Worm (Caenorhabditis elegans): ENCODE data around the gene tsp-18.
A peak's percentile ranks its signal among the peaks of the same experiment; 100 is the strongest.

Gene tsp-18

ce11 chrII:5931904-5932764, 27.8 kb downstream of the tsp-18 start:
- no peak for TF ChIP-seq blmp-1 (tag; optimal IDR thresholded peaks at IDR 0.05)
- no peak for TF ChIP-seq ceh-83 (GFP tag; optimal IDR thresholded peaks at IDR 0.05)
- TF ChIP-seq nhr-28 (tag; optimal IDR thresholded peaks at IDR 0.05) = no peak
- peak; percentile 79 for TF ChIP-seq zip-8 (tag; optimal IDR thresholded peaks at IDR 0.05)
- no peak for TF ChIP-seq cnd-1 (tag; optimal IDR thresholded peaks at IDR 0.05)
- TF ChIP-seq nhr-76 (tag; optimal IDR thresholded peaks at IDR 0.05) = no peak
- TF ChIP-seq unc-62 (GFP tag; optimal IDR thresholded peaks at IDR 0.05) = peak; percentile 97
- no peak for TF ChIP-seq ceh-39 (tag; optimal IDR thresholded peaks at IDR 0.05)
- no peak for TF ChIP-seq sem-2 (GFP tag; optimal IDR thresholded peaks at IDR 0.05)
- no peak for TF ChIP-seq snpc-4 (tag; optimal IDR thresholded peaks at IDR 0.05)
- no peak for TF ChIP-seq ham-2 (GFP tag; optimal IDR thresholded peaks at IDR 0.05)
- TF ChIP-seq nhr-237 (tag; optimal IDR thresholded peaks at IDR 0.05) = no peak

- TF ChIP-seq cnd-1 (tag; optimal IDR thresholded peaks at IDR 0.05) (peak; percentile 72), lin-32 (GFP tag; optimal IDR thresholded peaks at IDR 0.05) (peak; percentile 63), blmp-1 (tag; optimal IDR thresholded peaks at IDR 0.05) (no peak), sptf-1 (tag; optimal IDR thresholded peaks at IDR 0.05) (peak; percentile 24), nhr-76 (tag; optimal IDR thresholded peaks at IDR 0.05) (no peak), nhr-2 (tag; optimal IDR thresholded peaks at IDR 0.05) (peak; percentile 94), ceh-83 (GFP tag; optimal IDR thresholded peaks at IDR 0.05) (no peak), mls-2 (tag; optimal IDR thresholded peaks at IDR 0.05) (peak; percentile 27)
These were observed 28.8 kb downstream of the tsp-18 start for ce11 chrII:5933133-5933532.

ce11 chrII:5933962-5934422, 29.6 kb downstream of the tsp-18 start:
- TF ChIP-seq ces-1 (GFP tag; optimal IDR thresholded peaks at IDR 0.05) = no peak
- TF ChIP-seq unc-62 (GFP tag; optimal IDR thresholded peaks at IDR 0.05) = peak; percentile 70
- TF ChIP-seq M03D4.4 (tag; optimal IDR thresholded peaks at IDR 0.05) = no peak
- TF ChIP-seq hlh-1 (tag; optimal IDR thresholded peaks at IDR 0.05) = peak; percentile 63
- no peak for TF ChIP-seq elt-3 (tag; optimal IDR thresholded peaks at IDR 0.05)
- no peak for TF ChIP-seq elt-1 (tag; optimal IDR thresholded peaks at IDR 0.05; ENCODE audit: borderline replicate concordance, insufficient read depth)
- no peak for TF ChIP-seq ceh-43 (GFP tag; optimal IDR thresholded peaks at IDR 0.05)
- no peak for TF ChIP-seq ceh-83 (GFP tag; optimal IDR thresholded peaks at IDR 0.05)
- TF ChIP-seq drap-1 (GFP tag; optimal IDR thresholded peaks at IDR 0.05) = no peak

ce11 chrII:5936009-5936408, 31.7 kb downstream of the tsp-18 start:
- no peak for TF ChIP-seq bed-3 (GFP tag; optimal IDR thresholded peaks at IDR 0.05)
- no peak for TF ChIP-seq nhr-76 (tag; optimal IDR thresholded peaks at IDR 0.05)

- no peak for TF ChIP-seq mab-5 (tag; optimal IDR thresholded peaks at IDR 0.05)
- no peak for TF ChIP-seq tbx-8 (GFP tag; optimal IDR thresholded peaks at IDR 0.05)
- TF ChIP-seq elt-3 (tag; optimal IDR thresholded peaks at IDR 0.05) = no peak
- no peak for TF ChIP-seq lin-13 (tag; optimal IDR thresholded peaks at IDR 0.05)
- no peak for TF ChIP-seq sem-2 (GFP tag; optimal IDR thresholded peaks at IDR 0.05)
- TF ChIP-seq bed-3 (GFP tag; optimal IDR thresholded peaks at IDR 0.05) = no peak
- TF ChIP-seq nhr-12 (tag; optimal IDR thresholded peaks at IDR 0.05) = no peak
- TF ChIP-seq mep-1 (tag; optimal IDR thresholded peaks at IDR 0.05) = no peak
- no peak for TF ChIP-seq flh-1 (GFP tag; optimal IDR thresholded peaks at IDR 0.05)
- no peak for TF ChIP-seq nhr-28 (tag; optimal IDR thresholded peaks at IDR 0.05)
- no peak for TF ChIP-seq blmp-1 (tag; optimal IDR thresholded peaks at IDR 0.05)
- TF ChIP-seq nhr-2 (tag; optimal IDR thresholded peaks at IDR 0.05) = no peak
- TF ChIP-seq drap-1 (GFP tag; optimal IDR thresholded peaks at IDR 0.05) = no peak
- no peak for TF ChIP-seq ceh-83 (GFP tag; optimal IDR thresholded peaks at IDR 0.05)
- no peak for TF ChIP-seq lsy-2 (tag; optimal IDR thresholded peaks at IDR 0.05)
- TF ChIP-seq zip-8 (tag; optimal IDR thresholded peaks at IDR 0.05) = no peak
- no peak for TF ChIP-seq elt-1 (tag; optimal IDR thresholded peaks at IDR 0.05; ENCODE audit: borderline replicate concordance, insufficient read depth)
- no peak for TF ChIP-seq sptf-1 (tag; optimal IDR thresholded peaks at IDR 0.05)
- TF ChIP-seq unc-62 (GFP tag; optimal IDR thresholded peaks at IDR 0.05) = no peak
- TF ChIP-seq lin-32 (GFP tag; optimal IDR thresholded peaks at IDR 0.05) = no peak
These were observed 36.5 kb downstream of the tsp-18 start, which contains the start of gene F28B12.6 for ce11 chrII:5940815-5941214. F28B12.6 (plus strand) TSS chrII:5940863.

Data from whole organism, mixed stage, embryonic.